ENCODE assay signal across 4 fruit fly cellular contexts in genomic region chrX:9044857-9045256, dm6.
TF ChIP-seq lines count a peak whose summit lies in the region.

No protein-coding gene starts in this region.

- no peak for TF ChIP-seq CTCF in whole organism, embryonic (GFP tag; optimal IDR thresholded peaks at IDR 0.05; lab: Kevin White, UChicago)

TF ChIP-seq in whole organism, adult, 20 proteins besides CTCF, POLR2A, EP300 and RAD21:
- TF ChIP-seq CG11617 (GFP tag; optimal IDR thresholded peaks at IDR 0.05; lab: Kevin White, UChicago) = no peak
- TF ChIP-seq kay (GFP tag; lab: Kevin White, UChicago; ENCODE audit: borderline replicate concordance) = no peak
- no peak for TF ChIP-seq toe (GFP tag; optimal IDR thresholded peaks at IDR 0.05; lab: Kevin White, UChicago)
- no peak for TF ChIP-seq CG14711 (tag; optimal IDR thresholded peaks at IDR 0.05; lab: Kevin White, UChicago)
- peak; percentile 16 for TF ChIP-seq CG7101 (tag; optimal IDR thresholded peaks at IDR 0.05; lab: Kevin White, UChicago)
- no peak for TF ChIP-seq Clk (GFP tag; optimal IDR thresholded peaks at IDR 0.05; lab: Kevin White, UChicago)
- TF ChIP-seq Hr96 (GFP tag; optimal IDR thresholded peaks at IDR 0.05; lab: Kevin White, UChicago) = no peak
- TF ChIP-seq cic (GFP tag; optimal IDR thresholded peaks at IDR 0.05; lab: Kevin White, UChicago) = no peak
- peak; percentile 28 for TF ChIP-seq Mnt (GFP tag; optimal IDR thresholded peaks at IDR 0.05; lab: Kevin White, UChicago)
- no peak for TF ChIP-seq bab1 (GFP tag; optimal IDR thresholded peaks at IDR 0.05; lab: Kevin White, UChicago)
- no peak for TF ChIP-seq ovo (GFP tag; optimal IDR thresholded peaks at IDR 0.05; lab: Kevin White, UChicago)
TF ChIP-seq in whole organism, adult: peak in this region for 2.

TF ChIP-seq in whole organism, embryonic, 481 proteins besides CTCF, POLR2A, EP300 and RAD21:
- TF ChIP-seq grn (GFP tag; optimal IDR thresholded peaks at IDR 0.05; lab: Kevin White, UChicago) = peak; percentile 79
- TF ChIP-seq trh (GFP tag; optimal IDR thresholded peaks at IDR 0.05; lab: Kevin White, UChicago) = no peak
- TF ChIP-seq CG15479 (GFP tag; optimal IDR thresholded peaks at IDR 0.05; lab: Kevin White, UChicago) = peak; percentile 61
- no peak for TF ChIP-seq CG7987 (GFP tag; optimal IDR thresholded peaks at IDR 0.05; lab: Kevin White, UChicago)

TF ChIP-seq in whole organism, prepupa, 60 proteins besides CTCF, POLR2A, EP300 and RAD21:
- TF ChIP-seq svp (GFP tag; lab: Kevin White, UChicago) (peak; percentile 41), CG10669 (GFP tag; optimal IDR thresholded peaks at IDR 0.05; lab: Kevin White, UChicago) (no peak), eg (GFP tag; IDR thresholded peaks at IDR 0.05; lab: Robert Waterston, UW) (no peak), Hr38 (GFP tag; optimal IDR thresholded peaks at IDR 0.05; lab: Kevin White, UChicago) (no peak), Eip78C (GFP tag; lab: Kevin White, UChicago) (peak; percentile 39), CG31627 (GFP tag; optimal IDR thresholded peaks at IDR 0.05; lab: Kevin White, UChicago) (no peak)

TF ChIP-seq in whole organism, wandering third instar larva, 38 proteins besides CTCF, POLR2A, EP300 and RAD21:
- TF ChIP-seq Sp1 (GFP tag; optimal IDR thresholded peaks at IDR 0.05; lab: Kevin White, UChicago) (peak; percentile 3), Vsx2 (GFP tag; optimal IDR thresholded peaks at IDR 0.05; lab: Kevin White, UChicago; ENCODE audit: partially characterized antibody) (no peak), fru (GFP tag; optimal IDR thresholded peaks at IDR 0.05; lab: Kevin White, UChicago) (no peak), Hr78 (GFP tag; optimal IDR thresholded peaks at IDR 0.05; lab: Kevin White, UChicago) (no peak), rgr (GFP tag; optimal IDR thresholded peaks at IDR 0.05; lab: Kevin White, UChicago) (peak; percentile 1), Hr83 (GFP tag; optimal IDR thresholded peaks at IDR 0.05; lab: Kevin White, UChicago; ENCODE audit: poor library complexity, severe bottlenecking) (peak; percentile 7), sv (GFP tag; optimal IDR thresholded peaks at IDR 0.05; lab: Kevin White, UChicago) (no peak), HLH106 (tag; optimal IDR thresholded peaks at IDR 0.05; lab: Kevin White, UChicago) (no peak), Myc (optimal IDR thresholded peaks at IDR 0.05; lab: Kevin White, UChicago) (no peak), psq (GFP tag; optimal IDR thresholded peaks at IDR 0.05; lab: Kevin White, UChicago) (no peak), Abd-B (GFP tag; optimal IDR thresholded peaks at IDR 0.05; lab: Kevin White, UChicago) (no peak), tai (GFP tag; optimal IDR thresholded peaks at IDR 0.05; lab: Kevin White, UChicago) (no peak), Jra (GFP tag; optimal IDR thresholded peaks at IDR 0.05; lab: Kevin White, UChicago) (no peak), pan (optimal IDR thresholded peaks at IDR 0.05; lab: Kevin White, UChicago) (no peak), CrebA (GFP tag; optimal IDR thresholded peaks at IDR 0.05; lab: Kevin White, UChicago; ENCODE audit: borderline replicate concordance) (no peak), GATAd (GFP tag; optimal IDR thresholded peaks at IDR 0.05; lab: Kevin White, UChicago) (no peak)
